Worm (Caenorhabditis elegans): ENCODE measurements around the gene nlt-1.

The nlt-1 gene

ce11 chrII:9966954-9967353 lies 34.0 kb downstream of the nlt-1 start, which contains the start of gene dtmk-1:
TSS of gene dtmk-1 (minus strand) at chrII:9967099.
- TF ChIP-seq ekl-4 (GFP tag; IDR thresholded peaks at IDR 0.05) (0 out of 2 replicates have a peak, but pooled peaks have one; percentile 21), snpc-1.1 (tag; optimal IDR thresholded peaks at IDR 0.05; ENCODE audit: insufficient read depth) (peak; percentile 17), Y53F4B.3 (GFP tag; IDR thresholded peaks at IDR 0.05) (no peak), hmg-1.2 (GFP tag; IDR thresholded peaks at IDR 0.05) (0 out of 2 replicates have a peak, but pooled peaks have one; percentile 12), ama-1 (optimal IDR thresholded peaks at IDR 0.05) (peak; percentile 11), ama-1 (GFP tag; optimal IDR thresholded peaks at IDR 0.05) (peak in 1 of 2 experiments; percentile 47), ceh-27 (GFP tag; optimal IDR thresholded peaks at IDR 0.05) (no peak)

- TF ChIP-seq ekl-4 (GFP tag; IDR thresholded peaks at IDR 0.05): no peak
- TF ChIP-seq attf-5 (GFP tag; optimal IDR thresholded peaks at IDR 0.05): no peak
- TF ChIP-seq lir-1 (GFP tag; conservative IDR thresholded peaks at IDR 0.05): no peak
- no peak for TF ChIP-seq F23B12.7 (tag; optimal IDR thresholded peaks at IDR 0.05; ENCODE audit: insufficient read depth)
These were observed 35.6 kb downstream of the nlt-1 start for ce11 chrII:9965325-9965724.

- TF ChIP-seq attf-5 (GFP tag; optimal IDR thresholded peaks at IDR 0.05) (no peak), lsl-1 (GFP tag; optimal IDR thresholded peaks at IDR 0.05) (no peak), T26A5.8 (tag; optimal IDR thresholded peaks at IDR 0.05) (no peak), unc-62 (GFP tag; optimal IDR thresholded peaks at IDR 0.05) (no peak), zfh-2 (GFP tag; conservative IDR thresholded peaks at IDR 0.05) (no peak), mes-4 (tag; optimal IDR thresholded peaks at IDR 0.05) (no peak), dox-1 (GFP tag; IDR thresholded peaks at IDR 0.05) (0 out of 2 replicates have a peak, but pooled peaks have one; percentile 2), madf-6 (GFP tag; IDR thresholded peaks at IDR 0.05) (no peak), B0336.3 (GFP tag; IDR thresholded peaks at IDR 0.05) (no peak), mel-28 (tag; optimal IDR thresholded peaks at IDR 0.05; ENCODE audit: borderline replicate concordance) (no peak), ZK185.1 (tag; optimal IDR thresholded peaks at IDR 0.05; ENCODE audit: poor library complexity, severe bottlenecking) (no peak), ztf-26 (tag; optimal IDR thresholded peaks at IDR 0.05) (no peak), nhr-80 (tag; optimal IDR thresholded peaks at IDR 0.05) (peak; percentile 65), aptf-3 (GFP tag; IDR thresholded peaks at IDR 0.05) (no peak), Y79H2A.3 (GFP tag; conservative IDR thresholded peaks at IDR 0.05) (no peak), sea-2 (GFP tag; IDR thresholded peaks at IDR 0.05) (no peak)
These were observed 37.1 kb downstream of the nlt-1 start for ce11 chrII:9963808-9964207.

- no peak for TF ChIP-seq snpc-3.4 (tag; optimal IDR thresholded peaks at IDR 0.05)
- TF ChIP-seq zfh-2 (GFP tag; conservative IDR thresholded peaks at IDR 0.05): 0 out of 2 replicates have a peak, but pooled peaks have one; percentile 20
These were observed 40.8 kb downstream of the nlt-1 start for ce11 chrII:9960127-9960526.

ce11 chrII:9956116-9956515 lies 44.8 kb downstream of the nlt-1 start:
- no peak for TF ChIP-seq sptf-2 (GFP tag; optimal IDR thresholded peaks at IDR 0.05)
- TF ChIP-seq ccch-3 (GFP tag; optimal IDR thresholded peaks at IDR 0.05): no peak

- TF ChIP-seq snpc-3.4 (tag; optimal IDR thresholded peaks at IDR 0.05) (no peak), athp-1 (tag; optimal IDR thresholded peaks at IDR 0.05) (no peak)
These were observed 46.1 kb downstream of the nlt-1 start, which contains the start of gene egl-43 for ce11 chrII:9954885-9955284. TSS of gene egl-43 (plus strand) at chrII:9955185.

- TF ChIP-seq mel-28 (tag; optimal IDR thresholded peaks at IDR 0.05; ENCODE audit: borderline replicate concordance) (no peak), die-1 (tag; optimal IDR thresholded peaks at IDR 0.05) (no peak), him-1 (tag; optimal IDR thresholded peaks at IDR 0.05) (no peak), madf-6 (GFP tag; IDR thresholded peaks at IDR 0.05) (no peak), hmg-1.2 (GFP tag; IDR thresholded peaks at IDR 0.05) (no peak), attf-5 (GFP tag; optimal IDR thresholded peaks at IDR 0.05) (no peak), egrh-3 (GFP tag; IDR thresholded peaks at IDR 0.05) (no peak), attf-6 (GFP tag; IDR thresholded peaks at IDR 0.05) (no peak), ccch-3 (GFP tag; optimal IDR thresholded peaks at IDR 0.05) (no peak), mes-4 (tag; optimal IDR thresholded peaks at IDR 0.05) (no peak), ztf-6 (GFP tag; IDR thresholded peaks at IDR 0.05) (no peak), Y95B8A.8 (GFP tag; IDR thresholded peaks at IDR 0.05) (no peak), lag-1 (GFP tag; IDR thresholded peaks at IDR 0.05) (no peak)
These were observed 49.1 kb downstream of the nlt-1 start for ce11 chrII:9951846-9952245.
